Fruit fly (Drosophila melanogaster) whole organism, wandering third instar larva: ENCODE results near the gene Mayo.

Experiments
- Abd-B ChIP-seq: fragments of >200 bp; optimal IDR thresholded peaks from 2 replicates; lab custom pipeline; 2017; ENCODE audit warnings: missing biosample characterization, missing genetic modification characterization
- dl ChIP-seq, 2 experiments: fragments of 175-275, 200-275 bp in 1 of 2; fragments of 200-275 bp in 1 of 2; sonication (Bioruptor generic); optimal IDR thresholded peaks; lab custom pipeline; 2018; ENCODE audit warnings: mild to moderate bottlenecking in 2 of 2, missing biosample characterization in 2 of 2, missing genetic modification characterization in 2 of 2, moderate library complexity in 2 of 2; ENCODE audit not compliant: partially characterized antibody in 2 of 2, insufficient read depth in 1 of 2
- fru ChIP-seq: fragments of 200-800 bp; sonication (Bioruptor generic); optimal IDR thresholded peaks from 3 replicates; lab custom pipeline; 2016; ENCODE audit warnings: missing biosample characterization, mild to moderate bottlenecking, missing genetic modification characterization
- lola ChIP-seq: fragments of >200 bp; optimal IDR thresholded peaks from 2 replicates; lab custom pipeline; 2017; ENCODE audit warnings: missing biosample characterization, missing genetic modification characterization
- pan ChIP-seq: fragments of >200 bp; optimal IDR thresholded peaks from 2 replicates; lab custom pipeline; 2017

DNA sequence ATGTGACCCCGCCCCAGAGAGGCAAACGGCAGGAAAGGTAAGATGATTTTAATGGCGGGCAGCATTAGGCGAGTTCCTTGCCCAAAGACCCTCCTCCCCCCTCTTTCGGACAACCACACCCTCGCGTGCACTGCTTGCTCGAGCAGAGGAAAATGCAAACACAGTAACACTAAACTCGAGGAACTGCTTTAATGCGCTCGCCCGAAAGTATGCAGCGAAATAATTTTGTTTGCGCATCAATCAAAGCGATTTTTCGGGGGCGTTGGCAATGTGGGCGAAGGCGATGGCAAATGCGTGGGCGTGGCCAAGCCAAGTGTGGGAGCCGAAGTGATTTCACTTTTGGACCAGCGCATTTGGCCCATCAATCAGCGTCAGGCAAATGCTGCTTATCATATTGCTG lies 22.6 kb downstream of the Mayo start:
- TF ChIP-seq Abd-B (GFP tag; lab: Kevin White, UChicago) (peak; percentile 21), dl (GFP tag; optimal IDR thresholded peaks at IDR 0.05; lab: Kevin White, UChicago; ENCODE audit: insufficient read depth in 1 of 2, partially characterized antibody in 2 of 2) (no peak), fru (GFP tag; lab: Kevin White, UChicago) (no peak), pan (lab: Kevin White, UChicago) (no peak), lola (GFP tag; lab: Kevin White, UChicago) (no peak)
